Fruit fly (Drosophila melanogaster): ENCODE data around the gene CG43131.

- no peak for TF ChIP-seq pan (optimal IDR thresholded peaks at IDR 0.05)
- no peak for TF ChIP-seq psq (optimal IDR thresholded peaks at IDR 0.05)
- TF ChIP-seq EcR (GFP tag; optimal IDR thresholded peaks at IDR 0.05), result no peak
- TF ChIP-seq Dll (optimal IDR thresholded peaks at IDR 0.05), result peak; percentile 78
- no peak for TF ChIP-seq usp (GFP tag; optimal IDR thresholded peaks at IDR 0.05)
- no peak for TF ChIP-seq CG8478 (optimal IDR thresholded peaks at IDR 0.05)
Measured at dm6 chr3R:5100323-5101055, 8.5 kb downstream of the CG43131 start.
